Fruit fly (Drosophila melanogaster) S2 (cell line): Measurements from ENCODE around the gene CG7326.

Source experiments
- CG8478 ChIP-seq: fragments of >200 bp; optimal IDR thresholded peaks from 2 replicates; lab custom pipeline; 2018
- CTCF ChIP-seq, 2 experiments: fragments of >200 bp; optimal IDR thresholded peaks; 2 replicates each; lab custom pipeline; 2018

The CG7326 gene

DNA sequence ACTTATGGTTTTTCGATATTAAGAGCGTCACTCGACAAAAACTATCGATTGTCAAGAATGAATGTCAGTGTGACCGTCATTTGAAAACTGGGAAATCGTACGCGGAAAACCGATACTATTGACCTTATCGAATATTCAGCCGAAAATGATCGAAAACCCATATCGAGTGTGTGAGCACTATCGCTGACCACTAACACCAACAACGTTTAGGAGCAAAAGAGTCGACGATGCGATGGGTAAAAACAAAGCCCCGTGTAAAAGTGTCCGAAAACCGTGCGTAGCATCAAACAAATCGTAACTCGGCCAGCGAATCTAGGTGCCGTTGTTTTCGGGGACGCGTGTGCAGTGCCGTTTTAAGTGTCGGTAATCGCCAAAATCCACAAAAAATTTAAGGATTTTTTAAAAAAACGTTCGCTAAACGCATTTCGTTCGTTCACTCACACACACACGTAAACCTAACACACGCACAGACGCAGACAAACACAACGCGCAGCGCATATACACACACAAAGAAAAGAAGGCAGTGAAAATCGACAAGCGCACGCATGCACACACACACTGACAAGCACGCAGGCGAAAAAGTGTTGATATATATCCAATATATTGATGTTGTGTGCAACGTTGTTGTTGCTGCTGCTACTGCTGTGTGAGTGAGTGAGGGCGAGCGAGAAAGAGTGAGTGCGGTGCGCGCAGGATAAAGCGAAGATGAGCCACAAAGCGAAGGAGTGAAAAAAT, at the start of gene CG7326, which contains the start of gene Dora:
CG7326 (minus strand) TSS at position 29 of the 735 bp plus-strand sequence.
Dora (plus strand) TSS at position 203 of the 735 bp plus-strand sequence.
- TF ChIP-seq CTCF (optimal IDR thresholded peaks at IDR 0.05; lab: Kevin White, UChicago) (peak; percentile 36), CG8478 (lab: Kevin White, UChicago) (no peak)

DNA sequence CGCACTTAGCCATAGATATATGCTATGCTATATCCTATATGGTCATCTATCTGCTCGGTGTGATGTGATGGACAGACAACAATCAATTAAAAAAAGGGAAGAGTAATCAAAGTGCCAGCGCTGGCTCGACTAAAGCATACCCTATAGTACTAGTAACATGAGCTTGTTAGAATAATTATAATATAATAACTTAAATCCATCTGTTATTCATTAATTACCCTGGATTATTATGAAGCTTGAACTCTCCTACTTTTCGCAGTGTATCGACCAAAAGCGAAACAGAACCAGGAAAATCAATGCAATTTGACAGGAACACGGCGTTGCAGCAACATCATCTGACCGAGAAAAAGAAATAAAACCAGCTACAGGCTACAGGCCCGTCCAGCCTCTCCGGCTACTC, 49.8 kb upstream of the CG7326 start:
- no peak for TF ChIP-seq CTCF (optimal IDR thresholded peaks at IDR 0.05; lab: Kevin White, UChicago)
- TF ChIP-seq CG8478 (lab: Kevin White, UChicago): no peak

DNA sequence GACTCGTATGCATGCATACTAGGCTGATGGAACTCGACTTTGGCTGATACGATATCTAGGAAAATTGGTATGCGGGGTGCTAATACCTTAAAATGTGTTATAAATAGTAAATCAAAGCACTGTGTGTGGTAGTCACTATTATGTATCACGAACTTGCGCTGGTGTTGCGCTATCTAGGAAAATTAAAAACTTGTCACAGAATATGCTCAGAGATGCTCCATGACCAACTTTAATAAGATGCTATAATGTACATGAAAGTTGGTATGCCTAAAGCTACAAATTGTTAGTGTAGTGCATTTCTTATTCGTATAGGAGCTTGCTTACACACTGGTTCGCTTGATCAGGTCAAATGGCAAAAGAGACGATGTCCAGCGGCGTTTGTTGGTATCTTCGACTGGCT, 47.3 kb upstream of the CG7326 start:
- no peak for TF ChIP-seq CG8478 (lab: Kevin White, UChicago)
- TF ChIP-seq CTCF (optimal IDR thresholded peaks at IDR 0.05; lab: Kevin White, UChicago): no peak

DNA sequence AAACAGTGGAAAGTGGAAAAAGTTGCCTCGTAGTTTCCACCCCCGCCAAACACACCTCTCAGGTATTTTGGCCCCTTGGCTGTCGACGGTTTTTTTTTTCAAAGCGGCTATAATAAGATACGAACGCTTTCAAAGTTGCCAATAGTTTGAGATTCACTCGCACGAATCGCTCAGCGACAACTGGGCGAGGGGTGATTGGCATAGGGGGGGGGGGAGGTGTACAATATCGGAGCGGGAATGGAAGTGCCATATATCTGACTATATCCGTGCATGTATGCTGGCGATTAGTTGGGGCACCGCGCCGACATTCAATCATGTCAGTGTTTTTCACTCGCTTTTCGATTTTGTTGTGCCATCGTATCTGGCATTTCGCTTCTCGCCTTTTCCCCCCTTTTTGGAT, 41.6 kb upstream of the CG7326 start:
- TF ChIP-seq CTCF (optimal IDR thresholded peaks at IDR 0.05; lab: Kevin White, UChicago): no peak
- no peak for TF ChIP-seq CG8478 (lab: Kevin White, UChicago)

DNA sequence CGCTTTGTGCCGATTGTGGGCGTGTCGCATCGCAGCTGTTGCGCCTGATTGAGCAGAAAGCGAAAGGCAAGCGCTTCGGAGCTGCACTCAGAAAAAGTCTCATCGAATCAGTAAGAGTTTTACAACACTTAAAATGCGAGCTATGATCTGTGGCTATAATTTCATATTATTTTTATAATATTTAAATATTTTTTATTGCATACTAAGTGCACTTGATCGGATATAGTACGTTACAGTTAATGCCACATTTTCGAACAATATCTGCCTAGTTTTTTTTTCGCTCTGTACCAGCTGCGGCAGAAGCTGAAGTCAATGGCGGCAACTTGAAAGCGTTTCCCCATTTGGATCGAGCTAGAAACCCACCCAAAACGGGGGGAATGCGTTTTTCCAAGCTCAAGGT, 39.2 kb upstream of the CG7326 start:
- TF ChIP-seq CG8478 (lab: Kevin White, UChicago) (no peak), CTCF (optimal IDR thresholded peaks at IDR 0.05; lab: Kevin White, UChicago) (no peak)

DNA sequence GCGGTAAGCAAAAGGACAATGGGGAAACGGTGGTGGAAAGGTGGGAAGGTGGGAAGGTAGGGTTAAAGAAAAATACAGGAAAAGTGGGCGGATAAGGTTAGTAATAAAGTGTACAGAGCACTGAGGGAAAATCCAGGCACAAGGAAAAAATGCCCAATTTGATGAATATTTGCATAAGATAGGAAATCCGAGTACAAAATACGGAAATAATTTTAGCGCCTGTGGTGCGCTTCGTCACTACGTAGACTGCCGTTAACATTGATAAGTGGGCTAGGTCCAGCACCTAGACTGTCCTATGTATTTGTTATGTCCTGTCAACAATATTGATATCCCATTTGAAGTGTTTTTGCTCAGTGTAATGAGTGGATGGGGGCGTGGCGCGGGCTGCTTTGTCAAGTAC, 37.4 kb upstream of the CG7326 start:
- TF ChIP-seq CTCF (optimal IDR thresholded peaks at IDR 0.05; lab: Kevin White, UChicago) (no peak), CG8478 (lab: Kevin White, UChicago) (no peak)

DNA sequence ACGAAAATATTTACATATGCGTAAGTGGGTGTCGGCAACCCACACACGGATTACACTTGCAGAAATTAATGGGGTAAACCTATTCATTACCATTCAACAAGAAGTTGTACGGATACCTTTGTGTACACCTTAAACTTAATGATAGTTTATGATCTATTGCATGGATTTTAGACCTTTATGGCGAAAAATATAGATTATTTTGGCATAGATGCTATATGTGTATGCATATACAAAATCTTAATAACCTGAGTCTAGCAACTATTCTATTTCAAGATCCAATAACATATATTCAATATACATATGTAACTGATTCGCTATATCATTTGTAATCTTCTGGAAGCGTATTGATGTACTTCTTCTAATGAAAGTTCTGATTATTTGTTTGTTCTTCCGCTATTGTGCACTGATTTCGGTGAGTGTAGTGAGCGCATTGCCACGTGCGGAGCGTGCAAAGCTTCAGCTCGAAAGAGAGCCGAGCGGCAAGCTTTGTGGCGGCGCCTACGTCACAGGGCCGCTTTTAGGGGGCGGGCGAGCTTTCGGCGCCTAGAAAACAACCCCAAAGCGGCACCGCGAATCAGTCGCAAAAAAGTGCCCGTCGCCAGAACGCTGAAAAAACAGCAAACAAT, 36.4 kb upstream of the CG7326 start, which contains the start of gene CG7378:
CG7378 (plus strand) TSS at position 576 of the 626 bp plus-strand sequence.
- TF ChIP-seq CG8478 (lab: Kevin White, UChicago) (no peak), CTCF (optimal IDR thresholded peaks at IDR 0.05; lab: Kevin White, UChicago) (no peak)

DNA sequence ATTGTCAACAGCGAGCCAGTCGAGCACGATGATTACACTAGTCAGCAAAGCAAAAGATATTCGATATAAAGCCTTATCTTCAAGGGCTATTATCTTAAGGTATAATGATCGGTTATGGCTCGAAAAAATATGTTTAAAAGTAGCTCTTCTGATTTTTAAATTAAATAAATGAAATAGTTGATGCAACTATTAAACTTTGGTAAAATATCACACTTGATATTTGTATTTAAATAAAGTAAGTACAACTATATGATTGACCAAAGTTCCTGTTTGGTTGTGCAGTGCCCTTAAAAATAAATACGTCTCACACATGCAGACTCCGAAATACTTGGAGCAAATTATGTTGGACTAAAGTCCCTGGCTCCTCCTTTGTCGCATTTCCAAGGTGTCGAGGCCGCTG, 34.3 kb upstream of the CG7326 start:
- TF ChIP-seq CG8478 (lab: Kevin White, UChicago) (no peak), CTCF (optimal IDR thresholded peaks at IDR 0.05; lab: Kevin White, UChicago) (no peak)

DNA sequence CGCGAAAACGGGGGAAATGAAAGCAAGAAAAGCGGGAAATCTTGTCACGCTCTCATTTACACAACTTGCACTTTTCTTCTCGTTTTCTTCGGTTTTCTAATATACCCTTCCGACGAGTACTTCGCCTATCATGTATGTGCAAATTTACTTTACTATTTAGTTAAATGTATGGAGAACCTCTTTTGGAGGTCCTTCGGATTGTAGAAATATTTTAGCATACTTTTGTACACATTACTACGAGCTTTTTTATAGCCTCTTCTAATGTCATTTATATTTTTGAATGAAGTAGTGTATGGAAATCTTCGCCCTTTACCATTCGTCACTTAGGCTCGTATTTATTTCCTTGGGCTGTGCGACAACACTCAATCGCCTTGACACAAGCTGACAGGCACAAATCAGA, 33.7 kb upstream of the CG7326 start:
- TF ChIP-seq CG8478 (lab: Kevin White, UChicago) (no peak), CTCF (optimal IDR thresholded peaks at IDR 0.05; lab: Kevin White, UChicago) (no peak)

DNA sequence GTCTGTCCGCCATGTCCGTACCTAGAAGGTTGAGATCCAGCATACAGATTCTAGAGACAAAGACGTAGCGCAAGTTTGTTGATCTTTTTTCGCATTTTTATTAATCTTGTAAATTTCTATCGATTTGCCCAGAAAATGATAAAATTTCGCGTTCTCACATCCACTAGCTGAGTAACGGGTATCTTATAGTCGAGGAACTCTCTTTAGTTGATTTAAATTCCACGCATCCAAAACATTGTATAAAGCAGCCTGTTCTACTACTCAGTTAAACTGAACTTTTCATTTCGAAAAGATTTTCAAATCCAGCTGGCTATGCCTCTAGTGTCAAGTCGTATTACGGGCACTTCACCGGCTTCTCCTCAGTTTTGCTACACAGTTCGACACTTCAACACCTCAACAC, 30.6 kb upstream of the CG7326 start, which contains the start of gene SdhBL:
SdhBL (plus strand) TSS at position 301 of the 400 bp plus-strand sequence.
- TF ChIP-seq CTCF (optimal IDR thresholded peaks at IDR 0.05; lab: Kevin White, UChicago) (no peak), CG8478 (lab: Kevin White, UChicago) (no peak)

DNA sequence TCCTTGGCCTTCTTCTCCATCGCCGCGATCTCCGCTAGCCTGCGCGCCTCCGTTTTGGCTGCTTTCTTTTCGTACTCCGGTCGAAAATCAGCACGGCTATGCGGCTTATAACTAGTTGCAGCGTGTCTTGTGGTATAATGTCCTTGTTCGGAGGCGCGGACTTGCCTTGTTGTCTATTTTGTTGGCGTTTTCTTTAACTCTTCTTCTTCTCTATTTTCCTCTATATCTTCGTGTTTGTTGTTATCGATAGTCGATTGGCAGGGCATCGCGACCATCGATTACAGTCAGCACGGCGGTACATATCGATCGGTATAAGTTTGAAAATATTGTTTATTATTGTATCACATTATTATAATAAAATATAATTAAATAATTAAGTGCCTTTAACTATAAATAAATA, 29.9 kb upstream of the CG7326 start, which contains the start of gene Flacc:
Flacc (minus strand) TSS at position 204 of the 400 bp plus-strand sequence.
- TF ChIP-seq CG8478 (lab: Kevin White, UChicago): no peak
- no peak for TF ChIP-seq CTCF (optimal IDR thresholded peaks at IDR 0.05; lab: Kevin White, UChicago)

DNA sequence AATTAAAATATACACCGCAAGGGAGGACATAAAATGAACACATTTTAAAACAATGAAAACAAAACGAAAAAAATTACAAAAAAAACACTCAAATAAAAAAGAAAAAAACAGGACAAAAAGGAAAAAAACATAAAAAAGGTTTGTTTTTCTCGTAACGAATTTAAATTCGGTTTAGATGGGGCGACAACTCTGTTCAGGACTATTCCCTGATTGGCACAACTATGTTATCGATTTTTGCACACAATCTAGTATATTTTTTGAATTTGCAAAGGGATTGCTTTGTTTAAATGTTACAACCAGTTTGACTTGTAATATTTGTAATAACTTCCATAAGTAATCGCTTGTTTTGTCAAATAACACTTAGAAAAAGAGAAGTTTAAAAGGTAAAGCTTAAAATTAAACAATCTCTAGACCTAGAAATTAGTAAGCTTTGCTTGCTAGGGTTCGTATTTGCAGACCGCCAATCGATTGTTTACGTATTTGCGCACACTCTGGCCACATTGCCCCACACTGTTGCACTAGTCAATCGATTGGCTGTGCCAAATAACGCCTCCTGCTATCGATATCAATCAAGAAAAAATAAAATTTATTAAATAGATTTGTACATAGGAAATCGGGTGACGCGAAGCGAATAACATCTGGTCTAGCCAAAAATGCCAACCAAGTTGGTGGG, 20.6 kb upstream of the CG7326 start, which contains the start of gene CG7332:
CG7332 (plus strand) TSS at position 515 of the 673 bp plus-strand sequence.
- TF ChIP-seq CTCF (optimal IDR thresholded peaks at IDR 0.05; lab: Kevin White, UChicago): no peak
- no peak for TF ChIP-seq CG8478 (lab: Kevin White, UChicago)

DNA sequence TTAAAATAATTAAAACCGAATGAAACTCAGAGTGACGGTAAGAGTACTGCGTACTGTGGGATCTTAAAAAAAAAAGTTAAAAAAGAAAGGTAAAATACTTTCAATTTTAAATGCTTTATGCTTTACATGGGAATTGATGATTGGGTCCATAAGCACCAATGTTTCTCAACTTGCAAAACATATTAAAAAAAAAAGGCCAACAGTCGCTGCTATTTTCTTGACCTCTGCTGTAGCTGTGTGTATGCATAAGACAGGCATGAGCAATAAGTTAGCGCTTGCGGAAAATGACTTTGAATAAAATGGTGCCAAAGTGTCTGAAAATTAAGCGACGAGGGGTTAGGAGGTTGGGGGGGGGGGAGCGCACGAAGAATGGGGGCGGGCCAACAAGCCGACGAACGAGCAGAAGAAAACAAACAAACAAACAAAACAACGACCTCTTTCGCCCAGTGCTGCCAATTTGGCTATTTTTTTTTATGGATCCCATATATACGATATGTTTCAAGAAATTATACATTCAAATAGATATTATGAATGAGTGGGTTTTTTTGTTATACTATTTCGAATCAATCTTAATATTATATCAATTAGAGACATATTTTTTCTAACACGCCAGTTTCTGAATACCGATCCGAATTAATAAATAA, 6.0 kb upstream of the CG7326 start:
- TF ChIP-seq CTCF (optimal IDR thresholded peaks at IDR 0.05; lab: Kevin White, UChicago) (no peak), CG8478 (lab: Kevin White, UChicago) (no peak)

DNA sequence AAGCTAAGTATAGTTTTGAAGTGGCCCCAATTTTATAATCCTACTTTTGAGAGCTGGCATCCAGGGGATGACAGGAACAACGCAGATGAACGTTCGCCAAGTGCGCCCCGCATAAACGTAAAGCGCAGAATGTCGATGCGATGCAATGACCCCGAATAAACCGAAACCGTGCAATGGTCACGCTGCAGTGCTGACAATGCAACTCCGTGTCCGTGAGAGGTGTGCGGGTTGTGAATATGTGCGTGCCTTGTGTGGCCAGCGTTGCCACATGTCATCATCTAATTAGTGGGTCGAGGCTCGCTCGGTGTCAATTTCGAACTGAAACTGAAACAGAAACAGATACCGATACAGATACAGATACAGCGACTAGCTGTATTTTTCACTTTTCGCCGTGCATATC, 4.6 kb upstream of the CG7326 start:
- TF ChIP-seq CTCF (optimal IDR thresholded peaks at IDR 0.05; lab: Kevin White, UChicago) (no peak), CG8478 (lab: Kevin White, UChicago) (no peak)
